Worm (Caenorhabditis elegans): ENCODE results near the gene C55B6.7.

C55B6.7 gene

DNA sequence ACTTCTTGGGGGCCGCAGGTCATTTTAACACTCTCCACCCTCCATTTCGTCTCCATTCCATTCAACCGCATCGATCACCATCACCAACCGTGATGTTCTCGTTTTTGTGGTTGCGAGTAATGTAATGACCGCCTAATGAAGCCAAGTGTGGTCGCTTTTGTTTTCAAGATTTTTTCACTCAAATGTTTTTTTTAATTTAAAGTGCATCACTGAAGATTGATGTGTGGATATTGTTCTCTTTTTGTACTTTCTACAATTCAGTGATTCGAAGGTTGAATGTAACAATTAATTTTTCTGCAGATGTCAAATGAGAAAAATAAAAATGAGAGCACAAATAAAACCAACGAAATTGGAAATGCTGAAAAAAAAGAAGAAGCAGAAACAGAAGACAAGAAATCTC, 33.0 kb downstream of the C55B6.7 start, which contains the start of gene pgp-10:
Gene pgp-10, plus strand, starts transcription at position 301 of the 400 bp plus-strand sequence.
- TF ChIP-seq ceh-16 (tag; optimal IDR thresholded peaks at IDR 0.05) (no peak), nhr-25 (tag; optimal IDR thresholded peaks at IDR 0.05) (no peak), elt-3 (tag; optimal IDR thresholded peaks at IDR 0.05) (no peak), eor-1 (tag; optimal IDR thresholded peaks at IDR 0.05) (no peak), ceh-82 (tag; optimal IDR thresholded peaks at IDR 0.05) (no peak), nhr-12 (tag; optimal IDR thresholded peaks at IDR 0.05) (no peak), lin-39 (tag; optimal IDR thresholded peaks at IDR 0.05) (no peak), skn-1 (tag; optimal IDR thresholded peaks at IDR 0.05) (no peak), elt-2 (tag; optimal IDR thresholded peaks at IDR 0.05) (no peak), nhr-28 (tag; optimal IDR thresholded peaks at IDR 0.05) (no peak), nhr-237 (tag; optimal IDR thresholded peaks at IDR 0.05) (no peak), nhr-67 (tag; optimal IDR thresholded peaks at IDR 0.05) (no peak), aly-2 (tag; optimal IDR thresholded peaks at IDR 0.05) (no peak), sea-2 (GFP tag; optimal IDR thresholded peaks at IDR 0.05) (no peak), nhr-76 (tag; optimal IDR thresholded peaks at IDR 0.05) (no peak), hmg-11 (tag; optimal IDR thresholded peaks at IDR 0.05) (no peak), zag-1 (tag; optimal IDR thresholded peaks at IDR 0.05) (no peak), nhr-23 (tag; optimal IDR thresholded peaks at IDR 0.05) (no peak), fkh-10 (GFP tag; optimal IDR thresholded peaks at IDR 0.05) (no peak)

DNA sequence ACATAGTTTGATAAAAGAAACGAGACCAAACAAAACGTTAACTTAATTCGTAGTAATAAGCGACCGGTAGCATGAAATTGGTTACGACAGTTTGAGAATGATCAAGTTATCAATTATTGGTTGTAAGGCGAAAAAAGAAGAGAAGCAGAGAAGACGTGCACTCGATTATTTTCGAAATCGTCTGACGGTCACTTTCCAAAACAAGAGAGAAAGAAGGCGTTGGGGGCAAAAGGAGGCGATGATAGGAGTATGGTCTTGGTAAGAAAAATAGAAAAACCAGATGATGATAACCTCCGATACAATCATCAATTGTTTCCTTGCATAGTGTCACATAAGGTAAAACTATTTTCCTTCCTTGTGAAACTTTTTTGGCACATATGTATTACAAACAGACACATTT, 34.3 kb downstream of the C55B6.7 start:
- TF ChIP-seq nhr-28 (tag; optimal IDR thresholded peaks at IDR 0.05) (no peak), mdl-1 (tag; optimal IDR thresholded peaks at IDR 0.05) (no peak), nhr-23 (tag; optimal IDR thresholded peaks at IDR 0.05) (peak; percentile 46), ceh-16 (tag; optimal IDR thresholded peaks at IDR 0.05) (no peak)

DNA sequence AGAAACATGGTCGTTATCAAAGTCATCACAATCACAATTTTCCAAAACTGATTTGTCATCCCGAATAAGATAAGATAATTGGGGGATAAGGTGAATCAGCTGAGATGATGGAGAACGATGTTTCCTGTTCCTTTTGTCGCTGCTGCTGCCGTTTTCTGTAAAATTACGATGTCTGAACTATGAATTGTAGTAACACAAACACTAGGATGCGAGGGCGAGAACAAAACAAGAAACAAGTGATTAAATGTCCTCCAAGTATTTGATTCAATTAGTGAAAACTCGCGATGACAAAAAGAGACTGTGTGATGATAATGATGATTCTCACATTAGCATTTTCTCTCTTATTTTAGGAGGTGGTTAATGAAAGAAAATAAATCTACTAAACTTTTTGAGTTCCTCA, 35.9 kb downstream of the C55B6.7 start, which contains the start of gene C54D1.7:
Gene C54D1.7, minus strand, starts transcription at position 157 of the 400 bp plus-strand sequence.
- TF ChIP-seq elt-3 (tag; optimal IDR thresholded peaks at IDR 0.05) (peak in 2 of 3 experiments; percentile 47 to 57), ceh-9 (tag; optimal IDR thresholded peaks at IDR 0.05) (no peak)

ce11 chrX:7153460-7153859, 38.3 kb downstream of the C55B6.7 start:
- TF ChIP-seq ceh-28 (tag; optimal IDR thresholded peaks at IDR 0.05) = no peak
- TF ChIP-seq egl-5 (tag; optimal IDR thresholded peaks at IDR 0.05) = peak; percentile 25
- TF ChIP-seq pha-4 (tag; optimal IDR thresholded peaks at IDR 0.05) = no peak

DNA sequence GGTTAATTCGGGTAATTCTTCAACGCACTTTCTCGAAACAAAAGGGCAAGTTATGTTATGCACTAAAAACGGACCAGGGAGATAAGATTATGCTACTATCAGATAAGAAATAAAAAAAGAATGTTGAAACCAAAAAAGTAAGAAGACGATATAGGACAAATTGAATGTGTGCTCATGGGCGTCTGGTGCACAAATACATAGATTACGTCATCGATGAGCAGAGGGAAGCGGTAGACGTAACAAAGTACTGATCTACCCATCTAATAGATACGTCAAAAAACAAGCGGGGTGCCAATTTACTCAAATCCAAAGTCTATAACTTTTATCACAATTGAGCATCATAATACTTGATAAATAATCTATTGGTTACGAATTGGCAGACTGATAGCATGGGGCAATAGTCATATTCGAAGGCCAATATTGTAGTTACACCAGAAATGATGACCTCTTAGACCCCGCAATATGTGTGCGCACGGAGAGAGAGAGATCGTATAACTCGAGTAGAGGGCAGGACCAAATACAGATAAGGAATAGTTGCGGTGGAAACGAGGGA, 39.7 kb downstream of the C55B6.7 start:
- TF ChIP-seq elt-2 (tag; optimal IDR thresholded peaks at IDR 0.05) (no peak), ceh-9 (tag; optimal IDR thresholded peaks at IDR 0.05) (no peak), sea-2 (GFP tag; optimal IDR thresholded peaks at IDR 0.05) (no peak), ZK546.5 (tag; optimal IDR thresholded peaks at IDR 0.05) (no peak), elt-1 (tag; optimal IDR thresholded peaks at IDR 0.05) (no peak), tbx-2 (tag; optimal IDR thresholded peaks at IDR 0.05) (no peak), nhr-23 (tag; optimal IDR thresholded peaks at IDR 0.05) (no peak), nhr-28 (tag; optimal IDR thresholded peaks at IDR 0.05) (no peak), zag-1 (tag; optimal IDR thresholded peaks at IDR 0.05) (no peak)

ce11 chrX:7151189-7151857, 40.5 kb downstream of the C55B6.7 start, which contains the start of gene lam-2:
Gene lam-2, minus strand, starts transcription at chrX:7151239.
- TF ChIP-seq pha-4 (tag; optimal IDR thresholded peaks at IDR 0.05) (peak; percentile 8), ceh-9 (tag; optimal IDR thresholded peaks at IDR 0.05) (no peak)

- no peak for TF ChIP-seq hmg-11 (tag; optimal IDR thresholded peaks at IDR 0.05)
- no peak for TF ChIP-seq egl-27 (tag; optimal IDR thresholded peaks at IDR 0.05)
- TF ChIP-seq ama-1 (optimal IDR thresholded peaks at IDR 0.05) = no peak
- TF ChIP-seq fos-1 (tag; optimal IDR thresholded peaks at IDR 0.05) = no peak
- TF ChIP-seq nhr-11 (tag; optimal IDR thresholded peaks at IDR 0.05) = no peak
Observed at ce11 chrX:7149670-7150069, 42.1 kb downstream of the C55B6.7 start.
